Fruit fly (Drosophila melanogaster) whole organism, wandering third instar larva: Measurements from ENCODE around the gene CG12111.

Experiments
- Abd-B ChIP-seq: fragments of >200 bp; optimal IDR thresholded peaks from 2 replicates; lab custom pipeline; 2017; ENCODE audit warnings: missing biosample characterization, missing genetic modification characterization
- CG32264 ChIP-seq: fragments of 200-800 bp; sonication (Bioruptor generic); optimal IDR thresholded peaks from 2 replicates; lab custom pipeline; 2016; ENCODE audit warnings: missing biosample characterization, missing genetic modification characterization
- CG9705 ChIP-seq: fragments of 200-800 bp; sonication (Bioruptor generic); optimal IDR thresholded peaks from 2 replicates; lab custom pipeline; 2018; ENCODE audit warnings: missing biosample characterization, mild to moderate bottlenecking, missing genetic modification characterization
- CrebA ChIP-seq: fragments of 200-800 bp; sonication (Bioruptor generic); optimal IDR thresholded peaks from 2 replicates; lab custom pipeline; 2016; ENCODE audit warnings: missing biosample characterization, mild to moderate bottlenecking, missing genetic modification characterization, borderline replicate concordance
- Dfd ChIP-seq: fragments of >200 bp; optimal IDR thresholded peaks from 2 replicates; lab custom pipeline; 2017; ENCODE audit warnings: missing biosample characterization, missing genetic modification characterization
- Dif ChIP-seq: fragments of 200-275, 200-300 bp; sonication (Bioruptor generic); optimal IDR thresholded peaks from 2 replicates; lab custom pipeline; 2018; ENCODE audit warnings: missing biosample characterization, missing genetic modification characterization; ENCODE audit not compliant: partially characterized antibody
- HLH106 ChIP-seq: fragments of 200-800 bp; optimal IDR thresholded peaks from 3 replicates; lab custom pipeline; 2019; ENCODE audit warnings: missing biosample characterization, mild to moderate bottlenecking, missing genetic modification characterization, moderate library complexity
- Hnf4 ChIP-seq: fragments of 200-800 bp; sonication (Bioruptor generic); optimal IDR thresholded peaks from 2 replicates; lab custom pipeline; 2016; ENCODE audit warnings: missing biosample characterization, mild to moderate bottlenecking, missing genetic modification characterization
- Hr78 ChIP-seq: fragments of >200 bp; optimal IDR thresholded peaks from 2 replicates; lab custom pipeline; 2017; ENCODE audit warnings: missing biosample characterization, missing genetic modification characterization
- Mio ChIP-seq: sonication (Bioruptor generic); optimal IDR thresholded peaks from 2 replicates; lab custom pipeline; 2016; ENCODE audit warnings: missing biosample characterization, missing genetic modification characterization
- Myc ChIP-seq: fragments of >200 bp; optimal IDR thresholded peaks from 2 replicates; lab custom pipeline; 2017
- N ChIP-seq: fragments of >200 bp; optimal IDR thresholded peaks from 2 replicates; lab custom pipeline; 2018; ENCODE audit warnings: missing biosample characterization, missing external identifiers, missing genetic modification characterization
- OdsH ChIP-seq: fragments of 200-800 bp; sonication (Bioruptor generic); optimal IDR thresholded peaks from 2 replicates; lab custom pipeline; 2016; ENCODE audit warnings: missing biosample characterization, mild to moderate bottlenecking, missing genetic modification characterization
- Rel ChIP-seq, 2 experiments: fragments of 200-800 bp; sonication (Bioruptor generic) in 1 of 2; optimal IDR thresholded peaks; 2 replicates in 1 of 2; 3 replicates in 1 of 2; lab custom pipeline; 2016 to 2019; ENCODE audit warnings: mild to moderate bottlenecking in 2 of 2, missing biosample characterization in 2 of 2, missing genetic modification characterization in 2 of 2, moderate library complexity in 1 of 2
- Vsx2 ChIP-seq: fragments of 200-300, 225-300 bp; sonication (Bioruptor generic); optimal IDR thresholded peaks from 2 replicates; lab custom pipeline; 2018; ENCODE audit warnings: missing biosample characterization, missing genetic modification characterization; ENCODE audit not compliant: partially characterized antibody
- br ChIP-seq: fragments of 200-800 bp; sonication (Bioruptor generic); optimal IDR thresholded peaks from 2 replicates; lab custom pipeline; 2016; ENCODE audit warnings: missing biosample characterization, missing genetic modification characterization
- brk ChIP-seq: fragments of 200-800 bp; sonication (Bioruptor generic); optimal IDR thresholded peaks from 2 replicates; lab custom pipeline; 2016; ENCODE audit warnings: missing biosample characterization, mild to moderate bottlenecking, missing genetic modification characterization
- dl ChIP-seq, 2 experiments: fragments of 175-275, 200-275 bp in 1 of 2; fragments of 200-275 bp in 1 of 2; sonication (Bioruptor generic); optimal IDR thresholded peaks; lab custom pipeline; 2018; ENCODE audit warnings: mild to moderate bottlenecking in 2 of 2, missing biosample characterization in 2 of 2, missing genetic modification characterization in 2 of 2, moderate library complexity in 2 of 2; ENCODE audit not compliant: partially characterized antibody in 2 of 2, insufficient read depth in 1 of 2
- ey ChIP-seq: fragments of 200-800 bp; sonication (Bioruptor generic); optimal IDR thresholded peaks from 2 replicates; lab custom pipeline; 2016; ENCODE audit warnings: missing biosample characterization, missing genetic modification characterization
- foxo ChIP-seq, 2 experiments: fragments of 200-800 bp; sonication (Bioruptor generic); optimal IDR thresholded peaks; 2 replicates in 1 of 2; 3 replicates in 1 of 2; lab custom pipeline; 2016 to 2017; ENCODE audit warnings: missing biosample characterization in 2 of 2, missing genetic modification characterization in 2 of 2
- fru ChIP-seq: fragments of 200-800 bp; sonication (Bioruptor generic); optimal IDR thresholded peaks from 3 replicates; lab custom pipeline; 2016; ENCODE audit warnings: missing biosample characterization, mild to moderate bottlenecking, missing genetic modification characterization
- h ChIP-seq: fragments of 200-800 bp; sonication (Bioruptor generic); optimal IDR thresholded peaks from 3 replicates; lab custom pipeline; 2016; ENCODE audit warnings: missing biosample characterization, mild to moderate bottlenecking, missing genetic modification characterization
- jim ChIP-seq: fragments of 175-275, 200-325 bp; sonication (Bioruptor generic); optimal IDR thresholded peaks from 2 replicates; lab custom pipeline; 2016; ENCODE audit warnings: missing biosample characterization, mild to moderate bottlenecking, missing genetic modification characterization
- lola ChIP-seq: fragments of >200 bp; optimal IDR thresholded peaks from 2 replicates; lab custom pipeline; 2017; ENCODE audit warnings: missing biosample characterization, missing genetic modification characterization
- pan ChIP-seq: fragments of >200 bp; optimal IDR thresholded peaks from 2 replicates; lab custom pipeline; 2017
- psq ChIP-seq: fragments of 200-800 bp; sonication (Bioruptor generic); optimal IDR thresholded peaks from 3 replicates; lab custom pipeline; 2017; ENCODE audit warnings: missing biosample characterization, mild to moderate bottlenecking, missing genetic modification characterization, moderate library complexity
- rgr ChIP-seq: fragments of 200-800 bp; sonication (Bioruptor generic); optimal IDR thresholded peaks from 3 replicates; lab custom pipeline; 2016; ENCODE audit warnings: missing biosample characterization, mild to moderate bottlenecking, missing genetic modification characterization
- sage ChIP-seq: fragments of 200-800 bp; sonication (Bioruptor generic); optimal IDR thresholded peaks from 2 replicates; lab custom pipeline; 2016; ENCODE audit warnings: missing biosample characterization, mild to moderate bottlenecking, missing genetic modification characterization
- sv ChIP-seq: fragments of 200-800 bp; sonication (Bioruptor generic); optimal IDR thresholded peaks from 3 replicates; lab custom pipeline; 2016; ENCODE audit warnings: missing biosample characterization, missing genetic modification characterization
- tai ChIP-seq: sonication (Bioruptor generic); optimal IDR thresholded peaks from 2 replicates; lab custom pipeline; 2016; ENCODE audit warnings: missing biosample characterization, missing genetic modification characterization
- usp ChIP-seq: fragments of >200 bp; optimal IDR thresholded peaks from 2 replicates; lab custom pipeline; 2017; ENCODE audit warnings: missing biosample characterization, missing genetic modification characterization
- woc ChIP-seq: sonication (Bioruptor generic); optimal IDR thresholded peaks from 2 replicates; lab custom pipeline; 2016; ENCODE audit warnings: missing biosample characterization, mild to moderate bottlenecking, missing genetic modification characterization

The CG12111 gene

dm6 chrX:8531775-8532174 lies 39.0 kb downstream of the CG12111 start:
- TF ChIP-seq dl (GFP tag; optimal IDR thresholded peaks at IDR 0.05; lab: Kevin White, UChicago; ENCODE audit: insufficient read depth in 1 of 2, partially characterized antibody in 2 of 2) (no peak), tai (GFP tag; lab: Kevin White, UChicago) (no peak), usp (GFP tag; lab: Kevin White, UChicago) (no peak), Rel (GFP tag; optimal IDR thresholded peaks at IDR 0.05; lab: Kevin White, UChicago) (no peak), Rel (tag; optimal IDR thresholded peaks at IDR 0.05; lab: Kevin White, UChicago) (no peak), br (GFP tag; lab: Kevin White, UChicago) (no peak), CrebA (GFP tag; lab: Kevin White, UChicago) (no peak), sv (no peak), Hr78 (GFP tag; lab: Kevin White, UChicago) (no peak), Vsx2 (GFP tag; lab: Kevin White, UChicago) (no peak), HLH106 (tag; lab: Kevin White, UChicago) (no peak), sage (GFP tag; lab: Kevin White, UChicago) (no peak), jim (no peak), fru (no peak), brk (GFP tag; lab: Kevin White, UChicago) (no peak), Hnf4 (GFP tag; lab: Kevin White, UChicago) (no peak)

- TF ChIP-seq lola (GFP tag; lab: Kevin White, UChicago) (no peak), CG9705 (GFP tag; lab: Kevin White, UChicago) (no peak), Hnf4 (GFP tag; lab: Kevin White, UChicago) (no peak), woc (GFP tag; lab: Kevin White, UChicago) (no peak), Hr78 (GFP tag; lab: Kevin White, UChicago) (no peak), Abd-B (GFP tag; lab: Kevin White, UChicago) (no peak), Myc (lab: Kevin White, UChicago) (no peak), Dif (GFP tag; lab: Kevin White, UChicago) (no peak), sv (no peak), br (GFP tag; lab: Kevin White, UChicago) (no peak), CG32264 (GFP tag; lab: Kevin White, UChicago) (no peak), usp (GFP tag; lab: Kevin White, UChicago) (no peak), Mio (no peak), ey (GFP tag; lab: Kevin White, UChicago) (no peak), N (GFP tag; lab: Kevin White, UChicago) (no peak), Dfd (GFP tag; lab: Kevin White, UChicago) (no peak), psq (GFP tag; lab: Kevin White, UChicago) (no peak), fru (no peak)
Observed at dm6 chrX:8529598-8529997, 41.1 kb downstream of the CG12111 start, which contains the start of gene PIP82. TSS of gene PIP82 (minus strand) at chrX:8529698.

- TF ChIP-seq rgr (GFP tag; lab: Kevin White, UChicago) (no peak), pan (lab: Kevin White, UChicago) (no peak), h (GFP tag; lab: Kevin White, UChicago) (no peak), jim (no peak), usp (GFP tag; lab: Kevin White, UChicago) (no peak), Dif (GFP tag; lab: Kevin White, UChicago) (no peak), Myc (lab: Kevin White, UChicago) (no peak), lola (GFP tag; lab: Kevin White, UChicago) (no peak), Abd-B (GFP tag; lab: Kevin White, UChicago) (no peak), Vsx2 (GFP tag; lab: Kevin White, UChicago) (no peak), sage (GFP tag; lab: Kevin White, UChicago) (no peak), brk (GFP tag; lab: Kevin White, UChicago) (no peak), sv (no peak), fru (no peak), OdsH (GFP tag; lab: Kevin White, UChicago) (no peak), Dfd (GFP tag; lab: Kevin White, UChicago) (no peak)
Observed at dm6 chrX:8523572-8524155, 47.1 kb downstream of the CG12111 start.

dm6 chrX:8522504-8522903 lies 48.2 kb downstream of the CG12111 start:
- TF ChIP-seq brk (GFP tag; lab: Kevin White, UChicago) (no peak), rgr (GFP tag; lab: Kevin White, UChicago) (peak; percentile 18), foxo (GFP tag; optimal IDR thresholded peaks at IDR 0.05; lab: Kevin White, UChicago) (peak in 1 of 2 experiments; percentile 11), OdsH (GFP tag; lab: Kevin White, UChicago) (no peak), Myc (lab: Kevin White, UChicago) (no peak)
